Fruit fly (Drosophila melanogaster) Kc167 (cell line): ENCODE results near the gene CG11672.

Experiments
- h ChIP-seq: fragments of >200 bp; optimal IDR thresholded peaks from 3 replicates; lab custom pipeline; 2018; ENCODE audit warnings: missing external identifiers
- insv ChIP-seq: fragments of >200 bp; optimal IDR thresholded peaks from 3 replicates; lab custom pipeline; 2018; ENCODE audit warnings: missing external identifiers

- TF ChIP-seq insv (lab: Kevin White, UChicago) (no peak), h (lab: Kevin White, UChicago) (no peak)
These were observed 28.7 kb downstream of the CG11672 start for dm6 chr3R:8261634-8262033.
